Worm (Caenorhabditis elegans) whole organism, L2 larva: ENCODE measurements around the gene dhhc-13.

Source experiments
- C34F6.9 ChIP-seq: fragments of 150-350 bp; optimal IDR thresholded peaks from 2 replicates; lab custom pipeline; 2014; ENCODE audit warnings: missing biosample characterization, missing genetic modification characterization
- ama-1 ChIP-seq: fragments of 150-350 bp; optimal IDR thresholded peaks from 2 replicates; lab custom pipeline; 2018; ENCODE audit warnings: inconsistent platforms
- ceh-82 ChIP-seq: fragments of 150-350 bp; optimal IDR thresholded peaks from 2 replicates; lab custom pipeline; 2014; ENCODE audit warnings: missing biosample characterization, missing genetic modification characterization
- elt-1 ChIP-seq: fragments of 150-350 bp; optimal IDR thresholded peaks from 2 replicates; lab custom pipeline; 2014; ENCODE audit warnings: missing biosample characterization, missing genetic modification characterization
- fos-1 ChIP-seq: fragments of 150-350 bp; optimal IDR thresholded peaks from 2 replicates; lab custom pipeline; 2014; ENCODE audit warnings: missing biosample characterization, missing genetic modification characterization
- mdl-1 ChIP-seq, 2 experiments: fragments of 150-350 bp in 1 of 2; sonication (generic microtip) in 1 of 2; optimal IDR thresholded peaks; 2 replicates each; lab custom pipeline; 2017; ENCODE audit warnings: missing biosample characterization in 2 of 2, missing genetic modification characterization in 2 of 2
- nhr-25 ChIP-seq: fragments of 150-350 bp; sonication (generic microtip); optimal IDR thresholded peaks from 3 replicates; lab custom pipeline; 2014; ENCODE audit warnings: missing biosample characterization, missing genetic modification characterization
- nhr-6 ChIP-seq: fragments of 150-350 bp; optimal IDR thresholded peaks from 2 replicates; lab custom pipeline; 2014; ENCODE audit warnings: missing biosample characterization, missing genetic modification characterization
- sem-4 ChIP-seq: fragments of 150-350 bp; optimal IDR thresholded peaks from 2 replicates; lab custom pipeline; 2014; ENCODE audit warnings: missing biosample characterization, missing genetic modification reagents, missing genetic modification characterization
- skn-1 ChIP-seq: sonication (generic microtip); optimal IDR thresholded peaks from 2 replicates; lab custom pipeline; 2017; ENCODE audit warnings: missing biosample characterization, missing genetic modification characterization
- snpc-4 ChIP-seq: fragments of 150-350 bp; optimal IDR thresholded peaks from 2 replicates; lab custom pipeline; 2014; ENCODE audit warnings: missing biosample characterization, missing genetic modification characterization
- unc-39 ChIP-seq: fragments of 150-350 bp; optimal IDR thresholded peaks from 2 replicates; lab custom pipeline; 2014; ENCODE audit warnings: missing biosample characterization, missing genetic modification characterization
- zag-1 ChIP-seq: fragments of 150-350 bp; optimal IDR thresholded peaks from 2 replicates; lab custom pipeline; 2014; ENCODE audit warnings: missing biosample characterization, missing genetic modification characterization
- ztf-11 ChIP-seq: sonication (generic microtip); optimal IDR thresholded peaks from 2 replicates; lab custom pipeline; 2017; ENCODE audit warnings: missing biosample characterization, missing genetic modification characterization

ce11 chrIV:5941236-5941976 is 24.3 kb downstream of the dhhc-13 start, which contains the start of gene pfkb-1.2:
- no peak for TF ChIP-seq zag-1
- no peak for TF ChIP-seq skn-1 (tag; lab: Kevin White, UChicago)
- TF ChIP-seq unc-39: no peak
- TF ChIP-seq ama-1 (lab: Kevin White, UChicago): no peak
- TF ChIP-seq nhr-25 (tag; lab: Kevin White, UChicago): no peak
- no peak for TF ChIP-seq ceh-82 (tag; lab: Kevin White, UChicago)
- no peak for TF ChIP-seq snpc-4
- TF ChIP-seq mdl-1 (tag; optimal IDR thresholded peaks at IDR 0.05; lab: Kevin White, UChicago): no peak
- no peak for TF ChIP-seq fos-1 (tag; lab: Kevin White, UChicago)
- peak; percentile 30 for TF ChIP-seq C34F6.9 (tag; lab: Kevin White, UChicago)
- no peak for TF ChIP-seq elt-1 (tag; lab: Kevin White, UChicago)
- no peak for TF ChIP-seq nhr-6 (tag; lab: Kevin White, UChicago)
- TF ChIP-seq sem-4: no peak
- no peak for TF ChIP-seq ztf-11 (tag; lab: Kevin White, UChicago)
